Fruit fly (Drosophila melanogaster): ENCODE measurements around the gene Tmtc1.

Tmtc1 gene

dm6 chr2L:2767627-2768026 is 90.1 kb downstream of the Tmtc1 start, which contains the start of the genes Taf10b and Taf10 (continued):
- TF ChIP-seq ap (GFP tag; IDR thresholded peaks at IDR 0.05): no peak
- no peak for TF ChIP-seq chif (GFP tag; optimal IDR thresholded peaks at IDR 0.05)
- no peak for TF ChIP-seq HHEX (GFP tag; optimal IDR thresholded peaks at IDR 0.05)
- TF ChIP-seq en (GFP tag; optimal IDR thresholded peaks at IDR 0.05): no peak
- TF ChIP-seq CG1602 (GFP tag; optimal IDR thresholded peaks at IDR 0.05): no peak
- no peak for TF ChIP-seq z (GFP tag; IDR thresholded peaks at IDR 0.05)
- no peak for TF ChIP-seq lov (optimal IDR thresholded peaks at IDR 0.05)
- no peak for TF ChIP-seq lov (GFP tag; IDR thresholded peaks at IDR 0.05)
- no peak for TF ChIP-seq ac (GFP tag; optimal IDR thresholded peaks at IDR 0.05)
- TF ChIP-seq Camta (GFP tag; optimal IDR thresholded peaks at IDR 0.05): no peak
- no peak for TF ChIP-seq az2 (GFP tag; optimal IDR thresholded peaks at IDR 0.05)
- TF ChIP-seq Ets97D (GFP tag; optimal IDR thresholded peaks at IDR 0.05): peak; percentile 18
- TF ChIP-seq stc (GFP tag; IDR thresholded peaks at IDR 0.05): no peak
- no peak for TF ChIP-seq Blimp-1 (GFP tag; optimal IDR thresholded peaks at IDR 0.05)
- no peak for TF ChIP-seq lbe (GFP tag; optimal IDR thresholded peaks at IDR 0.05)
- no peak for TF ChIP-seq tup (GFP tag; optimal IDR thresholded peaks at IDR 0.05)
- TF ChIP-seq CG10431 (GFP tag; optimal IDR thresholded peaks at IDR 0.05): no peak
- TF ChIP-seq CG13424 (tag; optimal IDR thresholded peaks at IDR 0.05): no peak
- no peak for TF ChIP-seq nau (GFP tag; optimal IDR thresholded peaks at IDR 0.05)
- TF ChIP-seq Chrac-16 (GFP tag; optimal IDR thresholded peaks at IDR 0.05): no peak
- no peak for TF ChIP-seq CG4854 (GFP tag; optimal IDR thresholded peaks at IDR 0.05)
- no peak for TF ChIP-seq Mes4 (GFP tag; optimal IDR thresholded peaks at IDR 0.05)
- no peak for TF ChIP-seq CG10565 (GFP tag; optimal IDR thresholded peaks at IDR 0.05)
- TF ChIP-seq hkb (optimal IDR thresholded peaks at IDR 0.05): no peak
- no peak for TF ChIP-seq hkb (GFP tag; IDR thresholded peaks at IDR 0.05)
- TF ChIP-seq CG8924 (tag; optimal IDR thresholded peaks at IDR 0.05): peak; percentile 59
- TF ChIP-seq CG1529 (GFP tag; optimal IDR thresholded peaks at IDR 0.05): no peak
- peak; percentile 7 for TF ChIP-seq wek (GFP tag; optimal IDR thresholded peaks at IDR 0.05)
- no peak for TF ChIP-seq Atf6 (GFP tag; IDR thresholded peaks at IDR 0.05)
- TF ChIP-seq CG17912 (GFP tag; optimal IDR thresholded peaks at IDR 0.05): no peak
- TF ChIP-seq ftz-f1 (GFP tag; optimal IDR thresholded peaks at IDR 0.05): no peak
- no peak for TF ChIP-seq Myb (GFP tag; optimal IDR thresholded peaks at IDR 0.05)
- no peak for TF ChIP-seq Xbp1 (GFP tag; optimal IDR thresholded peaks at IDR 0.05)
- TF ChIP-seq nom (GFP tag; optimal IDR thresholded peaks at IDR 0.05): no peak
- no peak for TF ChIP-seq her (GFP tag; optimal IDR thresholded peaks at IDR 0.05)
- TF ChIP-seq Bteb2 (GFP tag; optimal IDR thresholded peaks at IDR 0.05): no peak
- TF ChIP-seq luna (GFP tag; optimal IDR thresholded peaks at IDR 0.05): no peak
- TF ChIP-seq peb (GFP tag; IDR thresholded peaks at IDR 0.05): no peak
- peak; percentile 65; the same call in 2 of the 3 replicates for TF ChIP-seq Doc3 (GFP tag; IDR thresholded peaks at IDR 0.05; ENCODE audit: partially characterized antibody)
- TF ChIP-seq otp (GFP tag; IDR thresholded peaks at IDR 0.05): no peak
- no peak for TF ChIP-seq crc (GFP tag; optimal IDR thresholded peaks at IDR 0.05)
- TF ChIP-seq CG17359 (tag; optimal IDR thresholded peaks at IDR 0.05): no peak
- no peak for TF ChIP-seq CG10366 (GFP tag; IDR thresholded peaks at IDR 0.05)
- TF ChIP-seq chn (GFP tag; optimal IDR thresholded peaks at IDR 0.05): no peak
- TF ChIP-seq sob (GFP tag; IDR thresholded peaks at IDR 0.05): no peak
- no peak for TF ChIP-seq Kr (GFP tag; optimal IDR thresholded peaks at IDR 0.05)
- no peak for TF ChIP-seq Ptx1 (GFP tag; IDR thresholded peaks at IDR 0.05)
- no peak for TF ChIP-seq CG4730 (GFP tag; IDR thresholded peaks at IDR 0.05)
- no peak for TF ChIP-seq CG3995 (GFP tag; optimal IDR thresholded peaks at IDR 0.05)
- TF ChIP-seq CG34376 (GFP tag; optimal IDR thresholded peaks at IDR 0.05): peak; percentile 76
- TF ChIP-seq pfk (GFP tag; optimal IDR thresholded peaks at IDR 0.05): no peak
- no peak for TF ChIP-seq CG5245 (GFP tag; optimal IDR thresholded peaks at IDR 0.05)
- no peak for TF ChIP-seq gcm2 (GFP tag; optimal IDR thresholded peaks at IDR 0.05)
- TF ChIP-seq CG1792 (GFP tag; optimal IDR thresholded peaks at IDR 0.05): no peak
